Fruit fly (Drosophila melanogaster): ENCODE measurements around the gene Toll-9.
A peak's percentile ranks its signal among the peaks of the same experiment; 100 is the strongest.

Toll-9 gene

DNA sequence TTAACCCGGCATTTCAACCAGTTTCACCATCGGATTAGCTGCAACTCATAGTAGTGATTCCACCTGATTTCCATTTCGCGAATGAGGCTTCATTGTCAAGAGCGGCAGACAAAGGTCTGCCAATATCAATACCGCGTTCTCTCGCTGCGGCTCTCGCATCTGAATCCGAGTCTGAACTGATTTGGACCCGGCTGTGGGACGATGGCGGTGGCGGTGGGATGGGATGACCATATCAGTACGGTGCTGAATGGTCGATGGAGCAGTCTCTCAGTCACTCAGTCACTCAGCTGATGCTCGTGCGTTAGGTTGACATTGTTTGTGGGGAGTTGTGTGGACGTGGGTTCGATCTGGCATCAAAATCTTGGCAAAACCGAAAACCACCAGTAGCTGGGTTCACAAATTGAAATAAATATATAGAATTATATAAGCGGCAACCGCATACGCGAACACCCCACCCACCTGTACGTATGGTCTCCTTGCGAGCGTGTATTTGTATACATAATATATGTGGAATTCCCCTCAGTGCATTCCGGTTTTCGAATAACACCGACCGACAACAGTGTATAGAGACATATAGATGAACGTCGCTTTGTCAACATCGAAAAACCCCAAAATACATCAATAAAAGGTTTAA is 49.5 kb downstream of the Toll-9 start, which contains the start of gene Spn77Ba (continued):
- TF ChIP-seq crol (GFP tag; IDR thresholded peaks at IDR 0.05) = peak; percentile 65

DNA sequence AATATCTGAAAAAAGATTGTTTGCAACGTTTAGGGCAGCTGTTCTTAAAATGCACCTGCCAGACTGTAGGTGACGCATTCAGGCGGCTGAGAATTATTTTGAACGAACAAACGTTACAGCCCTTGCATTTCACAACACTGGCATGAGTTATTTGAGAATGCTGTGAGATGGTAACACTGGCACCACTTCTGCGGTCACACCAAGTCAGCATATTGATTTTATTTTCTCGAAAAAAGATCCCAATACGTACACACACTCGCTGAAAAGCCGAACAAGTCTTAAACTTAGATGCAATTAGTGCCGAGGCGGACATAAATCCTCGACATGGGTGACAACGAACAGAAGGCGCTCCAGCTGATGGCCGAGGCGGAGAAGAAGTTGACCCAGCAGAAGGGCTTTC is 53.1 kb downstream of the Toll-9 start, which contains the start of gene alphaSnap:
Gene alphaSnap, plus strand, starts transcription at position 164 of the 400 bp plus-strand sequence.
- TF ChIP-seq nmo (GFP tag; optimal IDR thresholded peaks at IDR 0.05) (peak; percentile 51), tx (GFP tag; optimal IDR thresholded peaks at IDR 0.05) (peak; percentile 13), Pdp1 (GFP tag; optimal IDR thresholded peaks at IDR 0.05) (peak in 1 of 2 experiments; percentile 55), sob (GFP tag; IDR thresholded peaks at IDR 0.05) (peak; percentile 8; the same call in 1 of the 2 replicates), CG11695 (GFP tag; IDR thresholded peaks at IDR 0.05) (no peak), zfh1 (GFP tag; IDR thresholded peaks at IDR 0.05) (0 out of 3 replicates have a peak, but pooled peaks have one; percentile 9), Doc3 (GFP tag; IDR thresholded peaks at IDR 0.05; ENCODE audit: partially characterized antibody) (0 out of 3 replicates have a peak, but pooled peaks have one; percentile 31), ems (GFP tag; optimal IDR thresholded peaks at IDR 0.05) (peak; percentile 26), Ada2b (GFP tag; IDR thresholded peaks at IDR 0.05) (no peak), NC2α (GFP tag; optimal IDR thresholded peaks at IDR 0.05) (no peak), Tbp (GFP tag; optimal IDR thresholded peaks at IDR 0.05) (no peak), caup (GFP tag; optimal IDR thresholded peaks at IDR 0.05; ENCODE audit: severe bottlenecking) (peak; percentile 50), inv (GFP tag; IDR thresholded peaks at IDR 0.05; ENCODE audit: partially characterized antibody) (no peak), Dref (GFP tag; IDR thresholded peaks at IDR 0.05) (0 out of 2 replicates have a peak, but pooled peaks have one; percentile 28), BEAF-32 (GFP tag; optimal IDR thresholded peaks at IDR 0.05) (peak; percentile 60), az2 (GFP tag; optimal IDR thresholded peaks at IDR 0.05) (peak; percentile 37), CG17361 (GFP tag; IDR thresholded peaks at IDR 0.05) (no peak), Six4 (GFP tag; optimal IDR thresholded peaks at IDR 0.05) (no peak), CG18764 (GFP tag; optimal IDR thresholded peaks at IDR 0.05) (no peak), HLH3B (GFP tag; IDR thresholded peaks at IDR 0.05) (0 out of 2 replicates have a peak, but pooled peaks have one; percentile 21), CG9932 (GFP tag; IDR thresholded peaks at IDR 0.05) (peak; percentile 43; the same call in 1 of the 2 replicates), CTCF (GFP tag; optimal IDR thresholded peaks at IDR 0.05) (peak; percentile 68), CG6813 (GFP tag; optimal IDR thresholded peaks at IDR 0.05) (no peak), CrebB (tag; optimal IDR thresholded peaks at IDR 0.05) (no peak), PHDP (tag; optimal IDR thresholded peaks at IDR 0.05) (peak; percentile 33), HLH54F (GFP tag; optimal IDR thresholded peaks at IDR 0.05) (peak; percentile 31), CG18599 (GFP tag; optimal IDR thresholded peaks at IDR 0.05) (no peak), ac (GFP tag; optimal IDR thresholded peaks at IDR 0.05) (peak; percentile 68), maf-S (GFP tag; optimal IDR thresholded peaks at IDR 0.05) (peak; percentile 14), unc-4 (GFP tag; IDR thresholded peaks at IDR 0.05; ENCODE audit: partially characterized antibody) (0 out of 2 replicates have a peak, but pooled peaks have one; percentile 40), CG13624 (GFP tag; optimal IDR thresholded peaks at IDR 0.05) (peak; percentile 25), B-H2 (GFP tag; optimal IDR thresholded peaks at IDR 0.05) (no peak), CG31224 (GFP tag; IDR thresholded peaks at IDR 0.05) (no peak), Nf-YC (tag; optimal IDR thresholded peaks at IDR 0.05) (peak; percentile 16), tap (tag; optimal IDR thresholded peaks at IDR 0.05) (no peak), gfzf (GFP tag; optimal IDR thresholded peaks at IDR 0.05) (peak; percentile 85), MESR4 (GFP tag; optimal IDR thresholded peaks at IDR 0.05) (peak; percentile 96), pzg (GFP tag; optimal IDR thresholded peaks at IDR 0.05) (peak; percentile 91), Dip2 (GFP tag; IDR thresholded peaks at IDR 0.05) (no peak), CG12236 (GFP tag; optimal IDR thresholded peaks at IDR 0.05) (peak; percentile 9), CG3995 (GFP tag; optimal IDR thresholded peaks at IDR 0.05) (peak; percentile 32), CG6791 (GFP tag; IDR thresholded peaks at IDR 0.05; ENCODE audit: partially characterized antibody) (0 out of 3 replicates have a peak, but pooled peaks have one; percentile 35), Bteb2 (GFP tag; optimal IDR thresholded peaks at IDR 0.05) (peak; percentile 33), Lhr (GFP tag; optimal IDR thresholded peaks at IDR 0.05) (peak; percentile 80), kah (GFP tag; optimal IDR thresholded peaks at IDR 0.05) (no peak), esg (GFP tag; conservative IDR thresholded peaks at IDR 0.05) (no peak), CG18262 (tag; optimal IDR thresholded peaks at IDR 0.05) (peak; percentile 7)

Data from whole organism, embryonic.